Worm (Caenorhabditis elegans) whole organism, mixed stage, embryonic: ENCODE measurements around the gene str-130.

Source experiments
- M03D4.4 ChIP-seq: sonication (generic microtip); optimal IDR thresholded peaks from 2 replicates; lab custom pipeline; 2017; ENCODE audit warnings: mild to moderate bottlenecking, missing genetic modification characterization, missing compliant biosample characterization
- bed-3 ChIP-seq: fragments of 200-800 bp; sonication (Bioruptor generic); optimal IDR thresholded peaks from 3 replicates; lab custom pipeline; 2018; ENCODE audit warnings: mild to moderate bottlenecking, missing genetic modification characterization, moderate library complexity, missing compliant biosample characterization
- blmp-1 ChIP-seq: fragments of 150-350 bp; optimal IDR thresholded peaks from 2 replicates; lab custom pipeline; 2014; ENCODE audit warnings: missing biosample characterization, missing genetic modification characterization
- ceh-39 ChIP-seq: fragments of 150-350 bp; optimal IDR thresholded peaks from 2 replicates; lab custom pipeline; 2014; ENCODE audit warnings: missing biosample characterization, missing genetic modification characterization
- ceh-43 ChIP-seq: fragments of 200-800 bp; sonication (Bioruptor generic); optimal IDR thresholded peaks from 2 replicates; lab custom pipeline; 2018; ENCODE audit warnings: mild to moderate bottlenecking, missing genetic modification characterization, moderate library complexity, missing compliant biosample characterization
- ceh-83 ChIP-seq: fragments of 200-800 bp; sonication (Bioruptor generic); optimal IDR thresholded peaks from 2 replicates; lab custom pipeline; 2018; ENCODE audit warnings: mild to moderate bottlenecking, missing genetic modification characterization, missing compliant biosample characterization
- ces-1 ChIP-seq: fragments of 150-350 bp; optimal IDR thresholded peaks from 2 replicates; lab custom pipeline; 2014; ENCODE audit warnings: missing biosample characterization, missing genetic modification reagents, missing genetic modification characterization
- cnd-1 ChIP-seq: fragments of 200-800 bp; sonication (Bioruptor generic); optimal IDR thresholded peaks from 2 replicates; lab custom pipeline; 2018; ENCODE audit warnings: mild to moderate bottlenecking, missing genetic modification characterization, missing compliant biosample characterization
- drap-1 ChIP-seq: fragments of 200-800 bp; sonication (Bioruptor generic); optimal IDR thresholded peaks from 3 replicates; lab custom pipeline; 2018; ENCODE audit warnings: mild to moderate bottlenecking, missing genetic modification characterization, missing compliant biosample characterization
- elt-1 ChIP-seq: sonication (generic microtip); optimal IDR thresholded peaks from 2 replicates; lab custom pipeline; 2017; ENCODE audit warnings: missing genetic modification characterization, mild to moderate bottlenecking, missing compliant biosample characterization, antibody characterized with exemption, moderate library complexity, borderline replicate concordance; ENCODE audit not compliant: insufficient read depth
- elt-3 ChIP-seq: fragments of 150-350 bp; optimal IDR thresholded peaks from 2 replicates; lab custom pipeline; 2014; ENCODE audit warnings: missing biosample characterization, missing genetic modification characterization
- flh-1 ChIP-seq: fragments of 200-800 bp; sonication (Bioruptor generic); optimal IDR thresholded peaks from 2 replicates; lab custom pipeline; 2018; ENCODE audit warnings: mild to moderate bottlenecking, missing genetic modification characterization, moderate library complexity, missing compliant biosample characterization
- ham-2 ChIP-seq: fragments of 200-800 bp; sonication (Bioruptor generic); optimal IDR thresholded peaks from 2 replicates; lab custom pipeline; 2018; ENCODE audit warnings: mild to moderate bottlenecking, missing genetic modification characterization, missing compliant biosample characterization
- hlh-1 ChIP-seq: fragments of 150-350 bp; optimal IDR thresholded peaks from 2 replicates; lab custom pipeline; 2014; ENCODE audit warnings: missing biosample characterization, missing genetic modification reagents, missing genetic modification characterization
- lin-13 ChIP-seq: fragments of 150-350 bp; optimal IDR thresholded peaks from 2 replicates; lab custom pipeline; 2014; ENCODE audit warnings: missing biosample characterization, missing genetic modification characterization
- lin-32 ChIP-seq: fragments of 200-800 bp; sonication (Bioruptor generic); optimal IDR thresholded peaks from 2 replicates; lab custom pipeline; 2018; ENCODE audit warnings: mild to moderate bottlenecking, missing genetic modification characterization, missing compliant biosample characterization
- lsy-2 ChIP-seq: fragments of 150-350 bp; optimal IDR thresholded peaks from 2 replicates; lab custom pipeline; 2014; ENCODE audit warnings: missing biosample characterization, missing genetic modification characterization
- mab-5 ChIP-seq: fragments of 150-350 bp; optimal IDR thresholded peaks from 2 replicates; lab custom pipeline; 2014; ENCODE audit warnings: missing biosample characterization, missing genetic modification characterization
- mep-1 ChIP-seq: fragments of 150-350 bp; optimal IDR thresholded peaks from 2 replicates; lab custom pipeline; 2017; ENCODE audit warnings: missing biosample characterization, missing genetic modification reagents, missing genetic modification characterization, inconsistent platforms
- mls-2 ChIP-seq: sonication (generic microtip); optimal IDR thresholded peaks from 2 replicates; lab custom pipeline; 2016; ENCODE audit warnings: mild to moderate bottlenecking, missing genetic modification characterization, moderate library complexity, missing compliant biosample characterization
- nhr-12 ChIP-seq: fragments of 150-350 bp; optimal IDR thresholded peaks from 2 replicates; lab custom pipeline; 2014; ENCODE audit warnings: missing biosample characterization, missing genetic modification characterization
- nhr-2 ChIP-seq: fragments of 150-350 bp; optimal IDR thresholded peaks from 2 replicates; lab custom pipeline; 2014; ENCODE audit warnings: missing biosample characterization, missing genetic modification characterization
- nhr-28 ChIP-seq: fragments of 150-350 bp; optimal IDR thresholded peaks from 2 replicates; lab custom pipeline; 2014; ENCODE audit warnings: missing biosample characterization, missing genetic modification characterization
- nhr-76 ChIP-seq: sonication (generic microtip); optimal IDR thresholded peaks from 2 replicates; lab custom pipeline; 2017; ENCODE audit warnings: missing biosample characterization, missing genetic modification characterization
- pha-4 ChIP-seq: fragments of 150-350 bp; optimal IDR thresholded peaks from 2 replicates; lab custom pipeline; 2018; ENCODE audit warnings: missing biosample characterization, missing genetic modification reagents, missing genetic modification characterization
- sem-2 ChIP-seq: fragments of 200-800 bp; sonication (Bioruptor generic); optimal IDR thresholded peaks from 2 replicates; lab custom pipeline; 2018; ENCODE audit warnings: mild to moderate bottlenecking, missing genetic modification characterization, missing compliant biosample characterization
- sptf-1 ChIP-seq: sonication (generic microtip); optimal IDR thresholded peaks from 2 replicates; lab custom pipeline; 2017; ENCODE audit warnings: mild to moderate bottlenecking, missing genetic modification characterization, moderate library complexity, missing compliant biosample characterization
- tbx-8 ChIP-seq: fragments of 200-800 bp; sonication (Bioruptor generic); optimal IDR thresholded peaks from 2 replicates; lab custom pipeline; 2018; ENCODE audit warnings: mild to moderate bottlenecking, missing genetic modification characterization, moderate library complexity, missing compliant biosample characterization
- unc-120 ChIP-seq: sonication (generic microtip); optimal IDR thresholded peaks from 2 replicates; lab custom pipeline; 2017; ENCODE audit warnings: missing genetic modification characterization, missing compliant biosample characterization; ENCODE audit not compliant: poor library complexity, severe bottlenecking
- unc-39 ChIP-seq: fragments of 150-350 bp; optimal IDR thresholded peaks from 2 replicates; lab custom pipeline; 2014; ENCODE audit warnings: missing biosample characterization, missing genetic modification characterization
- unc-62 ChIP-seq: fragments of 150-350 bp; optimal IDR thresholded peaks from 2 replicates; lab custom pipeline; 2014; ENCODE audit warnings: missing biosample characterization, missing genetic modification reagents, missing genetic modification characterization
- zip-8 ChIP-seq: fragments of 150-350 bp; optimal IDR thresholded peaks from 2 replicates; lab custom pipeline; 2014; ENCODE audit warnings: missing biosample characterization, missing genetic modification characterization

str-130 gene

DNA sequence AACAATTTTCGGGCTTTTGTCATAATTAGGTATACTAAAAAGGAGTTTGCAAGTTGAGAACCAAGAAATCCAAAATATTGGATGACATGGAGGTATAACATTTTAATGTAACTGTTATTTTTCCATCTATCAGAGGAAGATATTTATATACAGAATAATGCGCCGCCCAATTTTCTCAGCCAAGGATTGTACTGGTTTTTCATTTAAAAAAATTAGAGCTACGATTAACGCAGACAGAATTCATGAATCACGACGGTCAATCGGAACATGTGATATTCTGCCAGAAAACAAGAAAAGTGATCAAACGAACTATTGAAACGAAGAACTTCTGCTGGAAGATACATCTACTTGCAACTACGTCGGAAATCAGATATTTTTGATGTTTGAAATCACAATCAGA lies 7.7 kb upstream of the str-130 start, which contains the start of gene str-145:
TSS of gene str-145 (minus strand) at position 101 of the 400 bp plus-strand sequence.
- TF ChIP-seq flh-1 (GFP tag; lab: Kevin White, UChicago) (no peak), M03D4.4 (tag; lab: Kevin White, UChicago) (no peak), pha-4 (tag; lab: Kevin White, UChicago) (no peak), sptf-1 (tag; lab: Kevin White, UChicago) (no peak), hlh-1 (no peak), mep-1 (tag; lab: Kevin White, UChicago) (no peak), nhr-28 (tag; lab: Kevin White, UChicago) (no peak), unc-39 (tag; lab: Kevin White, UChicago) (no peak), mab-5 (no peak), ceh-43 (GFP tag; lab: Kevin White, UChicago) (no peak), ces-1 (GFP tag; lab: Kevin White, UChicago) (no peak), cnd-1 (tag; lab: Kevin White, UChicago) (no peak)
- TF ChIP-seq, all 35 proteins: peak for 0

DNA sequence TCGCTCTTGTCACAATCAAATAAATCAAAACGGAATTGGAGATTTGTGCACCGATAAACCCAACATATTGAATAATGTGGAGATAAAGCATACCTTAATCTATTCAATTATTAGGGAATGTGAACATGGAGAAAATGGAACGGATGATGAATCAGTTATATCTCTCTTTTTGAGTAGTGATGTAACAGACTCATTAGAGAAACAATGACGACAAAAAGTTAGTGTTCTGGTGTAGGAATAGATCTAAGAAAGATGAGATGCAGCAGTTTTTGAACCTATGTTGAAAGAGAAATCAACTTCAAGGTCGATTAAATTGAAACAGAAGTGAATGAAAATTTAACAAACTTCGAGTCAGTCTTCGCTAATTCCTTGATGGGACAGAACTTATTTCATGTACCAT lies 4.9 kb upstream of the str-130 start, which contains the start of gene str-146:
TSS of gene str-146 (minus strand) at position 101 of the 400 bp plus-strand sequence.
- no peak for TF ChIP-seq nhr-76
- TF ChIP-seq elt-1, result no peak
- TF ChIP-seq unc-39 (tag; lab: Kevin White, UChicago), result no peak
- no peak for TF ChIP-seq elt-3
- no peak for TF ChIP-seq zip-8

DNA sequence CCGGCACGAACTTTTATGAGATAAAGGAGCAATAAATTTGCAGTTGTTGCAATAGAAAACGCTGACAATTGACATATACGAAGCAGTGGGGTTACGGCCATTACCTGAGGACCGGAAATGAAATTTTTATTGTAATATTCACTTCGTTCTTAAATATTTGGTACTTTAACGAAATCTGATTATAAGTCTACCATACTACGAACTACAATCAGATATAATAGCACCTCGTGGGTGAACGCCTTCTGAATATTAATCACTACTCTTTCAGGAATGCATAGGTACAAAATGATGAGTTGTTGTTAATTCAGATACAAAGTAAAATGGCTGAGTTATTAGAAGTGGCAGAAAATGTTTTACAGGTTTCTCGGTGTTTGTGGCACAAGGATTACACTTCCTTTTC lies 1.9 kb upstream of the str-130 start, which contains the start of gene str-129:
TSS of gene str-129 (minus strand) at position 101 of the 400 bp plus-strand sequence.
- no peak for TF ChIP-seq blmp-1
- TF ChIP-seq ceh-83, result no peak
- no peak for TF ChIP-seq zip-8
- no peak for TF ChIP-seq lsy-2
- TF ChIP-seq tbx-8, result no peak
- no peak for TF ChIP-seq nhr-2 (tag; lab: Kevin White, UChicago)
- no peak for TF ChIP-seq elt-1
- TF ChIP-seq sptf-1 (tag; lab: Kevin White, UChicago), result no peak
- no peak for TF ChIP-seq sem-2 (GFP tag; lab: Kevin White, UChicago)
- TF ChIP-seq lin-32 (GFP tag; lab: Kevin White, UChicago), result no peak

DNA sequence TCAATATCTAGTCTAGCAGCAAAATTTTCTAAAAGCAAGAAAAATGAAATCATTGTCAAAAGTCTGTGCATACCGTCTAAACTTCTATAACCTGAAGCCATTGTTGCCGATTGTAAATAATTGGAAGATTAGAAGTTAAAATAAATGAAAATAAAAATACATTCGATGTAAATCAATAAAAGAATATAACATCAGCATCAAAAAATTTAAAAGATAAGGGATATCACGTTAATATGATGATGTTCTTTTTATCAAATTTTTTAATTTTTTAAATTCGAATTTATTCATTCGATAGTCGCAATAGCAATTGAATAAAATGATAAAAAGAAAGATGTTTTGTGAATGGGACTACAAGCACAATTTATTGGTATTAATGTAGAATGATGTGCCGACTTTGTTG lies 5.4 kb downstream of the str-130 start, which contains the start of gene C09H5.7:
TSS of gene C09H5.7 (minus strand) at position 101 of the 400 bp plus-strand sequence.
- TF ChIP-seq unc-39 (tag; lab: Kevin White, UChicago) (no peak), M03D4.4 (tag; lab: Kevin White, UChicago) (no peak), cnd-1 (tag; lab: Kevin White, UChicago) (no peak), zip-8 (no peak), pha-4 (tag; lab: Kevin White, UChicago) (no peak), hlh-1 (no peak), mep-1 (tag; lab: Kevin White, UChicago) (no peak), lin-13 (tag; lab: Kevin White, UChicago) (no peak), nhr-76 (no peak), sptf-1 (tag; lab: Kevin White, UChicago) (no peak), blmp-1 (no peak), unc-62 (GFP tag; lab: Kevin White, UChicago) (no peak), ceh-43 (GFP tag; lab: Kevin White, UChicago) (no peak), mls-2 (tag; lab: Kevin White, UChicago) (no peak)

DNA sequence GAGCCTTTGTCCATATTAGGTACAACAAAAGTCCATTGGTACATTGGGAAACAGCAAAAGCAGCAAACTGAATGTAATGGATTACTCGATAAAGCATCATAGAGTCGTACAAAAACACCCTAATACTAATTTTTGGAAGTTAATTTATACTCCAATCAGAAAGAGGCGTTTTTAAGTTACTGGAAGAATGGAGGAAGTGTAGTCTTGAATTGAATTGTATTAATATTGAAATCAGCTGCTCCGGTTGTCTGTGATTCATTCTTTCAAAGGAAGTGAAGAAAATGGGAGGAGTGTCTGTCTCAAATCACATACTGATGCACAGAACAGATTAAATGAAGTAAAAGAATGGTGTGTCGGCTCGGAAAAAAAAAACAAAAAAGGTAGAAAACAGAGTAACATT lies 8.9 kb downstream of the str-130 start, which contains the start of gene str-131:
TSS of gene str-131 (minus strand) at position 101 of the 400 bp plus-strand sequence.
- TF ChIP-seq unc-120 (tag; lab: Kevin White, UChicago) (no peak), lsy-2 (no peak), bed-3 (no peak), hlh-1 (no peak), drap-1 (GFP tag; lab: Kevin White, UChicago) (no peak), lin-32 (GFP tag; lab: Kevin White, UChicago) (no peak), ham-2 (GFP tag; lab: Kevin White, UChicago) (no peak), nhr-76 (no peak), ceh-39 (tag; lab: Kevin White, UChicago) (no peak), nhr-12 (no peak), sem-2 (GFP tag; lab: Kevin White, UChicago) (no peak), tbx-8 (no peak), zip-8 (no peak), pha-4 (tag; lab: Kevin White, UChicago) (no peak)
